Worm (Caenorhabditis elegans) whole organism, L3 larva: ENCODE results near the gene Y25C1A.8.

ENCODE experiments used
- aly-2 ChIP-seq: fragments of 150-350 bp; optimal IDR thresholded peaks from 2 replicates; lab custom pipeline; 2014; ENCODE audit warnings: missing biosample characterization, missing genetic modification characterization
- ama-1 ChIP-seq: fragments of 150-350 bp; optimal IDR thresholded peaks from 2 replicates; lab custom pipeline; 2018
- ceh-16 ChIP-seq: sonication (generic microtip); optimal IDR thresholded peaks from 2 replicates; lab custom pipeline; 2017; ENCODE audit warnings: missing biosample characterization, missing genetic modification characterization
- ceh-28 ChIP-seq: fragments of 150-350 bp; optimal IDR thresholded peaks from 2 replicates; lab custom pipeline; 2014; ENCODE audit warnings: missing biosample characterization, missing genetic modification reagents, missing genetic modification characterization
- ceh-82 ChIP-seq: fragments of 150-350 bp; optimal IDR thresholded peaks from 2 replicates; lab custom pipeline; 2014; ENCODE audit warnings: missing biosample characterization, missing genetic modification characterization
- daf-12 ChIP-seq: fragments of 150-350 bp; optimal IDR thresholded peaks from 2 replicates; lab custom pipeline; 2014; ENCODE audit warnings: missing biosample characterization, missing genetic modification reagents, missing genetic modification characterization
- elt-2 ChIP-seq: sonication (generic microtip); optimal IDR thresholded peaks from 2 replicates; lab custom pipeline; 2016; ENCODE audit warnings: missing genetic modification reagents, mild to moderate bottlenecking, missing genetic modification characterization, missing compliant biosample characterization
- elt-3 ChIP-seq, 3 experiments: fragments of 150-350 bp in 1 of 3; sonication (generic microtip) in 2 of 3; optimal IDR thresholded peaks; 2 replicates in 2 of 3; 4 replicates in 1 of 3; lab custom pipeline; 2014 to 2017; ENCODE audit warnings: missing biosample characterization in 3 of 3, missing genetic modification characterization in 3 of 3
- fkh-2 ChIP-seq: fragments of 150-350 bp; optimal IDR thresholded peaks from 2 replicates; lab custom pipeline; 2014; ENCODE audit warnings: missing biosample characterization, missing genetic modification reagents, missing genetic modification characterization
- fos-1 ChIP-seq: fragments of 150-350 bp; optimal IDR thresholded peaks from 2 replicates; lab custom pipeline; 2014; ENCODE audit warnings: missing biosample characterization, missing genetic modification characterization
- hmg-11 ChIP-seq: sonication (generic microtip); optimal IDR thresholded peaks from 2 replicates; lab custom pipeline; 2016; ENCODE audit warnings: missing genetic modification characterization, missing compliant biosample characterization
- jun-1 ChIP-seq: fragments of 150-350 bp; optimal IDR thresholded peaks from 2 replicates; lab custom pipeline; 2014; ENCODE audit warnings: missing biosample characterization, missing genetic modification reagents, missing genetic modification characterization
- lin-15B ChIP-seq: fragments of 150-350 bp; optimal IDR thresholded peaks from 2 replicates; lab custom pipeline; 2014; ENCODE audit warnings: missing biosample characterization, missing genetic modification characterization
- mdl-1 ChIP-seq: fragments of 150-350 bp; optimal IDR thresholded peaks from 2 replicates; lab custom pipeline; 2014; ENCODE audit warnings: missing biosample characterization, missing genetic modification characterization
- mml-1 ChIP-seq: fragments of 150-350 bp; sonication (generic microtip); optimal IDR thresholded peaks from 3 replicates; lab custom pipeline; 2014; ENCODE audit warnings: missing biosample characterization, missing genetic modification characterization
- nfya-1 ChIP-seq: sonication (generic microtip); optimal IDR thresholded peaks from 2 replicates; lab custom pipeline; 2017; ENCODE audit warnings: missing genetic modification characterization, mild to moderate bottlenecking, missing compliant biosample characterization, antibody characterized with exemption, moderate library complexity; ENCODE audit not compliant: insufficient read depth
- nhr-12 ChIP-seq: fragments of 150-350 bp; optimal IDR thresholded peaks from 2 replicates; lab custom pipeline; 2014; ENCODE audit warnings: missing biosample characterization, missing genetic modification characterization
- nhr-23 ChIP-seq: fragments of 150-350 bp; optimal IDR thresholded peaks from 2 replicates; lab custom pipeline; 2014; ENCODE audit warnings: missing biosample characterization, missing genetic modification reagents, missing genetic modification characterization
- nhr-237 ChIP-seq: fragments of 150-350 bp; optimal IDR thresholded peaks from 2 replicates; lab custom pipeline; 2014; ENCODE audit warnings: missing biosample characterization, missing genetic modification characterization
- nhr-25 ChIP-seq: sonication (generic microtip); optimal IDR thresholded peaks from 2 replicates; lab custom pipeline; 2017; ENCODE audit warnings: missing biosample characterization, missing genetic modification characterization
- nhr-28 ChIP-seq: fragments of 150-350 bp; optimal IDR thresholded peaks from 2 replicates; lab custom pipeline; 2014; ENCODE audit warnings: missing biosample characterization, missing genetic modification characterization
- nhr-43 ChIP-seq: sonication (generic microtip); optimal IDR thresholded peaks from 2 replicates; lab custom pipeline; 2016; ENCODE audit warnings: mild to moderate bottlenecking, missing genetic modification characterization, missing compliant biosample characterization; ENCODE audit not compliant: poor library complexity, severe bottlenecking
- nhr-67 ChIP-seq: fragments of 150-350 bp; optimal IDR thresholded peaks from 2 replicates; lab custom pipeline; 2014; ENCODE audit warnings: missing biosample characterization, missing genetic modification characterization
- nhr-76 ChIP-seq: fragments of 150-350 bp; sonication (generic microtip); optimal IDR thresholded peaks from 5 replicates; lab custom pipeline; 2014; ENCODE audit warnings: missing biosample characterization, missing genetic modification characterization
- pha-4 ChIP-seq: fragments of 150-350 bp; optimal IDR thresholded peaks from 2 replicates; lab custom pipeline; 2014; ENCODE audit warnings: missing biosample characterization, missing genetic modification reagents, missing genetic modification characterization
- pqm-1 ChIP-seq: fragments of 150-350 bp; optimal IDR thresholded peaks from 2 replicates; lab custom pipeline; 2017; ENCODE audit warnings: missing biosample characterization, missing genetic modification characterization, inconsistent platforms
- skn-1 ChIP-seq: fragments of 150-350 bp; optimal IDR thresholded peaks from 2 replicates; lab custom pipeline; 2014; ENCODE audit warnings: missing biosample characterization, missing genetic modification characterization
- snpc-4 ChIP-seq: fragments of 150-350 bp; optimal IDR thresholded peaks from 2 replicates; lab custom pipeline; 2014; ENCODE audit warnings: missing biosample characterization, missing genetic modification characterization
- tbx-2 ChIP-seq: sonication (generic microtip); optimal IDR thresholded peaks from 2 replicates; lab custom pipeline; 2016; ENCODE audit warnings: mild to moderate bottlenecking, missing genetic modification characterization, missing compliant biosample characterization
- unc-39 ChIP-seq: sonication (generic microtip); optimal IDR thresholded peaks from 4 replicates; lab custom pipeline; 2017; ENCODE audit warnings: missing biosample characterization, missing genetic modification characterization
- unc-62 ChIP-seq: fragments of 150-350 bp; sonication (generic microtip); optimal IDR thresholded peaks from 4 replicates; lab custom pipeline; 2014; ENCODE audit warnings: missing biosample characterization, missing genetic modification reagents, missing genetic modification characterization
- ztf-11 ChIP-seq: fragments of 150-350 bp; optimal IDR thresholded peaks from 2 replicates; lab custom pipeline; 2014; ENCODE audit warnings: missing biosample characterization, missing genetic modification characterization
- ztf-4 ChIP-seq: fragments of 150-350 bp; optimal IDR thresholded peaks from 2 replicates; lab custom pipeline; 2014; ENCODE audit warnings: missing biosample characterization, missing genetic modification characterization

The Y25C1A.8 gene

DNA sequence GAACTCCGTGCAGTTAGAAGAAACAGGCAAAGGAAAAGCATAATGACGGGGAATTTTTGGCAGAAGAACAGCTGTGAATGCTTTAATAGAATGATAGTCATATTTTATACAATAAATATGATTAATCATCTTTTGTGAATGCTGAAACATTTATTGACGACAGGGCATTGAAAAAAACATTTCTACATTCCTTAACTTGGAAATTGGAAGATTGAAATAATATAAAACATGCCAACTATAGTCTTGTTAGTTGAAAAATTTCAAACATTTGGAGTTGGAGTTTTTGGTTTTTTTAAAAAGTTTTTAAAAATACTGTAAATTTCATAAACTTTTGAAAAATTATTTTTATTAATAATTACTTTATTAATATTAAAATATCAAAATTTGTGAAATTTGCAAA is 20.1 kb upstream of the Y25C1A.8 start, which contains the start of gene Y25C1A.14:
Gene Y25C1A.14, minus strand, starts transcription at position 101 of the 400 bp plus-strand sequence.
- no peak for TF ChIP-seq nhr-12

DNA sequence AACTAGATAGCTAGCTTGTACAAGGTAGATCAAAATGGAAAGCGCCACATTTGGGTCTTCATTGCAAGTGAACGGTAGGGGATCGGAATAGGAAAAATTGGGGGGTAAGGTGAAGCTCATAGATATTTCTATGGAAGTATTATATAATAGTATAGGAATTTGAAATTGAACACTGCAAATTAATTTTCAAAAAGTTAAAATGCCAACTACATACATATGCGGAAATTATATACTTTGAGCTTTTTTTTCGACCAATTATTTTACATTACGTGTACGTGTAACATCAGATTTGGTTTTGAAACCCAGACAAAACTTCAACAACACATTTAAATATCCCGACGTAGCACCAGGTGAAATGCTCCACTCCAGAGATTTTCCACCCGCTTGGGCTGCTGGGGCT is 19.3 kb upstream of the Y25C1A.8 start, which contains the start of gene srg-23:
Gene srg-23, minus strand, starts transcription at position 101 of the 400 bp plus-strand sequence.
- TF ChIP-seq nfya-1, result no peak

DNA sequence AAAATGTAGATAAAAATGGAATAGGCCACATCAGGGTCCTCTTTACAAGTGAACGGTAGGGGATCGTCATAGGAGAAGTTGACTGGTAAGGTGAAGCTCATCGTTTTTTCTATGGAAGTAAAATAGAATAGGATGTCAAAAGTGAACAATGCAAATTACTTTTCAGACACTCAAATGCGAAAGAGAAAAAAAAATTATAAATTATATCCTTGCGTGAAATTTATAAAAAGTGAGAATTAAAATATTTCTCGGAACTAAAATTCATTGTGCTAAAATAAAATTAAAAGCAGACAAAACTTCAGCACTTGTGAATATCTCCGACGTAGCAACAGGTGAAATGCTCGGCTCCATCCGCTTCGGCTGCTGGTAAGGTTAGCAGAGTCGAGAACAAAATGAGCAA is 16.6 kb upstream of the Y25C1A.8 start, which contains the start of gene srg-22:
Gene srg-22, minus strand, starts transcription at position 101 of the 400 bp plus-strand sequence.
- TF ChIP-seq nhr-43 (tag; lab: Kevin White, UChicago) (no peak), fos-1 (tag; lab: Kevin White, UChicago) (no peak), unc-62 (no peak), pha-4 (tag; lab: Kevin White, UChicago) (no peak), nhr-237 (tag; lab: Kevin White, UChicago) (no peak), ztf-4 (tag; lab: Kevin White, UChicago) (no peak), lin-15B (tag; lab: Kevin White, UChicago) (no peak), ceh-16 (tag; lab: Kevin White, UChicago) (no peak), jun-1 (tag; lab: Kevin White, UChicago) (no peak), hmg-11 (tag; lab: Kevin White, UChicago) (no peak), fkh-2 (tag; lab: Kevin White, UChicago) (no peak), unc-39 (tag; lab: Kevin White, UChicago) (no peak), mdl-1 (tag; lab: Kevin White, UChicago) (no peak), ama-1 (lab: Kevin White, UChicago) (no peak), nhr-12 (no peak), skn-1 (tag; lab: Kevin White, UChicago) (no peak), mml-1 (tag; lab: Kevin White, UChicago) (no peak), aly-2 (tag; lab: Kevin White, UChicago) (no peak)
- TF ChIP-seq, all 47 proteins: peak for 0

DNA sequence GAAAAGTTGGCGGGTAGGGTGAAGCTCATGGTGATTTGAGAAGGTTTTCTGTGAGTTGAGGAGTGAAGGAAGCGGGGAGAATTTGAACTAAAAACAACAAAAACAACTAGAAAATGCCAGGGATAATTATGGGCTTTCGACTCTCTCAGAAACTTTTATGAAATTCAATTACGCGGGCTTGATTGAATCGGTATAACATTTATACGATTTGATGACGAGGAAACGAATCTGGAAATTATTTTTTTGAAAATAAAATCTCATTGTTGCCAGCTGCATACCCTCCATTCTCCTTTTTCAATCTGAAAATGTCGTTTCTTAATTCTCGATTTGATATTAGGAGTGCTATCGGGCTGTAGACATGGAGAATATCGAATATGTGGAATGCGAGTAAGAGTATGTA is 14.5 kb upstream of the Y25C1A.8 start, which contains the start of gene srg-21:
Gene srg-21, minus strand, starts transcription at position 101 of the 400 bp plus-strand sequence.
- TF ChIP-seq nhr-237 (tag; lab: Kevin White, UChicago) (no peak), hmg-11 (tag; lab: Kevin White, UChicago) (no peak), nhr-28 (tag; lab: Kevin White, UChicago) (no peak), ceh-82 (tag; lab: Kevin White, UChicago) (no peak), nhr-76 (tag; lab: Kevin White, UChicago) (no peak), jun-1 (tag; lab: Kevin White, UChicago) (no peak), pqm-1 (tag; lab: Kevin White, UChicago) (no peak), nhr-12 (no peak), ceh-28 (tag; lab: Kevin White, UChicago) (no peak), nhr-43 (tag; lab: Kevin White, UChicago) (no peak), ztf-11 (tag; lab: Kevin White, UChicago) (no peak), daf-12 (tag; lab: Kevin White, UChicago) (no peak), ceh-16 (tag; lab: Kevin White, UChicago) (no peak), nhr-25 (tag; lab: Kevin White, UChicago) (no peak), nhr-67 (no peak), ama-1 (lab: Kevin White, UChicago) (no peak), aly-2 (tag; lab: Kevin White, UChicago) (no peak), snpc-4 (tag; lab: Kevin White, UChicago) (no peak), fkh-2 (tag; lab: Kevin White, UChicago) (no peak), nhr-23 (tag; lab: Kevin White, UChicago) (no peak)

DNA sequence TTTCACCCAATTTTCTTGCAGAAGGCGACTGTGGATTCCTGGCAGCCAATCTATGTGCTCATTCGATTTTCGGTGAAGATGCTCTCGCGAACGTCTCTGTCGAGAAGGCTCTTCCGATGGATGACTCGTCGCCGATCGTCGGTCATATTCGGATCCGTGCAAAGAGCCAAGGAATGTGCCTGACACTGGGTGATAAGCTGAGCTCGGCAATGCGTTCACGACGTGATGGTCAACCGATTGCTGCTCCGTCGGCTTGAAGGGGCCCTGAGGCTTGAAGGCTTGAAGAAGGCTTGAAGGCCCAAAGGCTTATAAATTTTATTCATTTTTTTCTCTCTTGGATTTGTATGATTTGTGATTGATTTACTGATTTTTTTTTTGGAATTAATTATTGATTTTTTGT is 10.4 kb upstream of the Y25C1A.8 start:
- TF ChIP-seq fos-1 (tag; lab: Kevin White, UChicago), result no peak
- TF ChIP-seq fkh-2 (tag; lab: Kevin White, UChicago), result no peak
- no peak for TF ChIP-seq elt-3 (tag; optimal IDR thresholded peaks at IDR 0.05; lab: Kevin White, UChicago)
- TF ChIP-seq nhr-25 (tag; lab: Kevin White, UChicago), result no peak
- no peak for TF ChIP-seq ama-1 (lab: Kevin White, UChicago)
- no peak for TF ChIP-seq elt-2 (tag; lab: Kevin White, UChicago)
- TF ChIP-seq tbx-2 (tag; lab: Kevin White, UChicago), result no peak
- TF ChIP-seq nhr-43 (tag; lab: Kevin White, UChicago), result no peak
- no peak for TF ChIP-seq mml-1 (tag; lab: Kevin White, UChicago)
